Fruit fly (Drosophila melanogaster) whole organism, adult: ENCODE data around the gene Oat.

Source experiments
- CG11617 ChIP-seq: fragments of 200-800 bp; sonication (Bioruptor generic); optimal IDR thresholded peaks from 2 replicates; lab custom pipeline; 2017; ENCODE audit warnings: mild to moderate bottlenecking, missing biosample characterization, missing genetic modification reagents, missing genetic modification characterization
- CG12768 ChIP-seq: fragments of 200-800 bp; sonication (Bioruptor generic); optimal IDR thresholded peaks from 2 replicates; lab custom pipeline; 2017; ENCODE audit warnings: missing biosample characterization, missing genetic modification characterization, mild to moderate bottlenecking, moderate library complexity, missing genetic modification reagents
- CG14711 ChIP-seq: fragments of 200-800 bp; sonication (Bioruptor generic); optimal IDR thresholded peaks from 2 replicates; lab custom pipeline; 2018; ENCODE audit warnings: missing biosample characterization, mild to moderate bottlenecking, missing genetic modification characterization, moderate library complexity
- CG1620 ChIP-seq: fragments of 200-800 bp; sonication (Bioruptor generic); optimal IDR thresholded peaks from 2 replicates; lab custom pipeline; 2016; ENCODE audit warnings: missing biosample characterization, missing genetic modification characterization
- CG33017 ChIP-seq: fragments of 200-800 bp; sonication (Bioruptor generic); optimal IDR thresholded peaks from 2 replicates; lab custom pipeline; 2018; ENCODE audit warnings: missing biosample characterization, mild to moderate bottlenecking, missing genetic modification characterization, moderate library complexity
- CG5204 ChIP-seq: fragments of 200-800 bp; sonication (Bioruptor generic); optimal IDR thresholded peaks from 2 replicates; lab custom pipeline; 2016; ENCODE audit warnings: missing biosample characterization, missing genetic modification characterization
- CG7045 ChIP-seq: fragments of 200-800 bp; sonication (Bioruptor generic); optimal IDR thresholded peaks from 2 replicates; lab custom pipeline; 2017; ENCODE audit warnings: missing biosample characterization, mild to moderate bottlenecking, missing genetic modification characterization
- CG7101 ChIP-seq: fragments of 200-800 bp; sonication (Bioruptor generic); optimal IDR thresholded peaks from 2 replicates; lab custom pipeline; 2018; ENCODE audit warnings: missing biosample characterization, mild to moderate bottlenecking, missing genetic modification characterization, moderate library complexity
- Clk ChIP-seq: fragments of 200-800 bp; sonication (Bioruptor generic); optimal IDR thresholded peaks from 2 replicates; lab custom pipeline; 2017; ENCODE audit warnings: missing biosample characterization, missing genetic modification characterization
- Crg-1 ChIP-seq: fragments of 200-800 bp; sonication (Bioruptor generic); optimal IDR thresholded peaks from 2 replicates; lab custom pipeline; 2016; ENCODE audit warnings: missing biosample characterization, missing genetic modification characterization
- Hr96 ChIP-seq: fragments of 200-800 bp; sonication (Bioruptor generic); optimal IDR thresholded peaks from 2 replicates; lab custom pipeline; 2016; ENCODE audit warnings: missing biosample characterization, missing genetic modification characterization
- Mnt ChIP-seq: fragments of 200-800 bp; sonication (Bioruptor generic); optimal IDR thresholded peaks from 2 replicates; lab custom pipeline; 2016; ENCODE audit warnings: missing biosample characterization, mild to moderate bottlenecking, missing genetic modification characterization
- bab1 ChIP-seq: fragments of 200-800 bp; sonication (Bioruptor generic); optimal IDR thresholded peaks from 3 replicates; lab custom pipeline; 2019; ENCODE audit warnings: missing biosample characterization, mild to moderate bottlenecking, missing genetic modification characterization, moderate library complexity
- cic ChIP-seq: fragments of 200-800 bp; sonication (Bioruptor generic); optimal IDR thresholded peaks from 2 replicates; lab custom pipeline; 2017; ENCODE audit warnings: missing biosample characterization, mild to moderate bottlenecking, missing genetic modification characterization, moderate library complexity
- cnc ChIP-seq, 2 experiments: fragments of >200 bp; optimal IDR thresholded peaks; 2 replicates each; lab custom pipeline; 2017
- kay ChIP-seq: fragments of 200-800 bp; sonication (Bioruptor generic); peaks from one replicate; lab custom pipeline; 2016; ENCODE audit warnings: missing biosample characterization, missing genetic modification characterization, borderline replicate concordance
- ovo ChIP-seq: fragments of 200-800 bp; sonication (Bioruptor generic); optimal IDR thresholded peaks from 2 replicates; lab custom pipeline; 2016; ENCODE audit warnings: missing biosample characterization, missing genetic modification characterization
- pad ChIP-seq: fragments of 200-800 bp; sonication (Bioruptor generic); optimal IDR thresholded peaks from 3 replicates; lab custom pipeline; 2017; ENCODE audit warnings: missing biosample characterization, missing genetic modification characterization, mild to moderate bottlenecking, moderate library complexity, missing genetic modification reagents
- tj ChIP-seq: fragments of 200-800 bp; sonication (Bioruptor generic); optimal IDR thresholded peaks from 3 replicates; lab custom pipeline; 2017; ENCODE audit warnings: missing biosample characterization, mild to moderate bottlenecking, missing genetic modification characterization, moderate library complexity
- toe ChIP-seq: fragments of 200-800 bp; sonication (Bioruptor generic); optimal IDR thresholded peaks from 2 replicates; lab custom pipeline; 2016; ENCODE audit warnings: missing biosample characterization, missing genetic modification characterization

Gene Oat

dm6 chr3L:19663605-19664230 is 14.1 kb upstream of the Oat start, which contains the start of gene tey:
Gene tey, minus strand, starts transcription at chr3L:19664104.
- TF ChIP-seq kay (GFP tag; lab: Kevin White, UChicago) (no peak), pad (GFP tag; lab: Kevin White, UChicago) (no peak), CG11617 (GFP tag; lab: Kevin White, UChicago) (no peak), Clk (GFP tag; lab: Kevin White, UChicago) (no peak), bab1 (GFP tag; lab: Kevin White, UChicago) (no peak), CG33017 (tag; lab: Kevin White, UChicago) (no peak), Hr96 (GFP tag; lab: Kevin White, UChicago) (no peak), tj (no peak), cnc (optimal IDR thresholded peaks at IDR 0.05; lab: Kevin White, UChicago) (no peak), toe (GFP tag; lab: Kevin White, UChicago) (no peak), CG5204 (no peak), CG1620 (no peak), CG12768 (GFP tag; lab: Kevin White, UChicago) (no peak), CG7101 (no peak), CG7045 (GFP tag; lab: Kevin White, UChicago) (no peak), CG14711 (tag; lab: Kevin White, UChicago) (no peak), cic (GFP tag; lab: Kevin White, UChicago) (no peak)

DNA sequence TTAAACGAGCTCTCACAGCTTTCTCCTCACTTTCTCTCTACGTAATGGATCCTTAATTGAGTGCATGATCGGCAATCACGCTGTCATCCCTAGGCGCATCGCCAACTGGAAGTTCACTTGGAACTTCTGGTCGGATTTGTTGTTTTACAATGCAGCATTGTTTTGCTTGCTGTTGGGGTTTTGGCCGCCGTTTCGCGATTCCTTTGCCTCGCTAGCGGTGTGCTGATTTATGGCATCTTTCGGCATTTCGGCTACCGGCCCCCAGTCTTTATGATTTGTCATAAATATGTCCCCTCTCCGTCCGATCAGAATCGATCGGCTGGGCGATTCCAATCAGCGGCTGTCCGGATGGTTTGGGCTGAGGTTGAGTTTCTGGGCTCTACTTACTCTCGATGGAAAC is 13.2 kb upstream of the Oat start:
- no peak for TF ChIP-seq cic (GFP tag; lab: Kevin White, UChicago)
- TF ChIP-seq CG11617 (GFP tag; lab: Kevin White, UChicago) = no peak
- TF ChIP-seq pad (GFP tag; lab: Kevin White, UChicago) = no peak
- TF ChIP-seq cnc (optimal IDR thresholded peaks at IDR 0.05; lab: Kevin White, UChicago) = no peak
- no peak for TF ChIP-seq toe (GFP tag; lab: Kevin White, UChicago)
- TF ChIP-seq tj = no peak
- TF ChIP-seq CG1620 = no peak
- TF ChIP-seq CG33017 (tag; lab: Kevin White, UChicago) = no peak
- no peak for TF ChIP-seq CG5204
- no peak for TF ChIP-seq bab1 (GFP tag; lab: Kevin White, UChicago)
- TF ChIP-seq Clk (GFP tag; lab: Kevin White, UChicago) = no peak
- no peak for TF ChIP-seq CG12768 (GFP tag; lab: Kevin White, UChicago)
- no peak for TF ChIP-seq Mnt (GFP tag; lab: Kevin White, UChicago)
- no peak for TF ChIP-seq CG7101
- TF ChIP-seq kay (GFP tag; lab: Kevin White, UChicago) = no peak
- no peak for TF ChIP-seq Crg-1 (GFP tag; lab: Kevin White, UChicago)
- no peak for TF ChIP-seq CG7045 (GFP tag; lab: Kevin White, UChicago)

DNA sequence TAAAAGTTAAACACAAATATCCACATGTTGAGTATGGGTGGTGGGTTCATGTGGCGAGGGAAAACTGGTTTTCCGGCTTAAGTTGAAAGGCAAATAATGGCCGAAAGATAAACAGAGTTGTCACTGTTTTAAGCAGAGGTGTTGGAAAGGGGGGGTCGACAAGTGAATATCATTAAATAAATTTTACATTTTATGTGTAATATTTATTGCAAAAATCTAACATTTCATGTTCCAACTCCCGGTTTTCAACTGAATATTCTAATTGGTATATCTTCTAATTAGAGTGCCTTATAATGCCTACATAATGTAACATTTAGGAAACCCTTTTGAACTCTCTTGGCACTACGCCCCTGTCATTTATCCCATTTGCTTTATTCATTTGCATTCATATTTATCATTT is 6.3 kb upstream of the Oat start:
- no peak for TF ChIP-seq Crg-1 (GFP tag; lab: Kevin White, UChicago)
- TF ChIP-seq CG12768 (GFP tag; lab: Kevin White, UChicago) = no peak
- no peak for TF ChIP-seq Clk (GFP tag; lab: Kevin White, UChicago)
- TF ChIP-seq Hr96 (GFP tag; lab: Kevin White, UChicago) = no peak
- TF ChIP-seq toe (GFP tag; lab: Kevin White, UChicago) = no peak
- no peak for TF ChIP-seq Mnt (GFP tag; lab: Kevin White, UChicago)
- no peak for TF ChIP-seq CG5204

DNA sequence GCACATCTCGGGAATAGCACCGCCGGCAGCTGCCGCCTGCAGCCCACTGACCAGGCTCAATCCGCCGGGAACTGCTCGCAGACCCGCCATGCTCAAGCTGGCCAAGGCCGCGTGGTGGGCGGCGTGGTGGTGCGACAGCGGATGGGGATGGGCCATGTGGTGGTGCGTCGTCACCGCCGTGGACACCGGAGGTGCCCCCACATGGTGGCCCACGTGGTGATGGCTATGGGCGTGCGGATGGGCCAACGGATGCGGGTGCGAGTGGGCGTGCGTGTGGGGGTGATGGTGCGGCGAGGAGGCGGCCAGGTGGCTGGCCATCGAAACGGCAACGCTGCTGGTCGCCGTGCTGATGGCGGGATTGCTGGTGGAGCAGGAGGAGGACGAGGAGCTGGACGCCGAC is 3.8 kb upstream of the Oat start:
- no peak for TF ChIP-seq Clk (GFP tag; lab: Kevin White, UChicago)
- TF ChIP-seq CG33017 (tag; lab: Kevin White, UChicago) = no peak
- no peak for TF ChIP-seq bab1 (GFP tag; lab: Kevin White, UChicago)
- no peak for TF ChIP-seq CG1620
- TF ChIP-seq kay (GFP tag; lab: Kevin White, UChicago) = no peak

dm6 chr3L:19650588-19650987 is 937 bp upstream of the Oat start:
- TF ChIP-seq CG7045 (GFP tag; lab: Kevin White, UChicago) (peak; percentile 56), tj (no peak), CG11617 (GFP tag; lab: Kevin White, UChicago) (peak; percentile 18), pad (GFP tag; lab: Kevin White, UChicago) (no peak), Hr96 (GFP tag; lab: Kevin White, UChicago) (peak; percentile 35)

DNA sequence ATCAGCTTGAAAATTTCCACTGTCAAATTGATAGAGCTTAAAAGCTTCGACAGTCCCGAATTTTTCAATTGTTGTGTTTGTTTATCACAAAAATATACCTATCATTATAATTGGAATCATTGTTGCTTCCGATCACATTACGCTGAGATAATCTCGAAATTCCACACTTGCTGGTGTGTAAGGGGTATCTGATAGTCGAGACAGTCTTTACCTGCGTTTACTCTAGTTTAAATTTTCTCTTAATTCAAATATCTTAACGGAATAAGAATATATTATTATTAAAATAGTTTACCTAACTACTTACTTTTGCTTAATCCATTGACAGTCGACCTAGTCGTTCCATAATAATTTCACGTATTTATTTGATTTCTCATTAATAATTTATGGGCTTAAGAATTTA is 470 bp upstream of the Oat start:
- TF ChIP-seq CG14711 (tag; lab: Kevin White, UChicago) = no peak
- TF ChIP-seq CG7045 (GFP tag; lab: Kevin White, UChicago) = no peak

- no peak for TF ChIP-seq bab1 (GFP tag; lab: Kevin White, UChicago)
- no peak for TF ChIP-seq CG5204
- no peak for TF ChIP-seq toe (GFP tag; lab: Kevin White, UChicago)
- no peak for TF ChIP-seq cic (GFP tag; lab: Kevin White, UChicago)
- no peak for TF ChIP-seq CG12768 (GFP tag; lab: Kevin White, UChicago)
- no peak for TF ChIP-seq Mnt (GFP tag; lab: Kevin White, UChicago)
- no peak for TF ChIP-seq CG14711 (tag; lab: Kevin White, UChicago)
- TF ChIP-seq CG7045 (GFP tag; lab: Kevin White, UChicago) = no peak
- TF ChIP-seq Hr96 (GFP tag; lab: Kevin White, UChicago) = no peak
- TF ChIP-seq Crg-1 (GFP tag; lab: Kevin White, UChicago) = no peak
- TF ChIP-seq CG33017 (tag; lab: Kevin White, UChicago) = no peak
- no peak for TF ChIP-seq CG7101
- no peak for TF ChIP-seq ovo (GFP tag; lab: Kevin White, UChicago)
Measured at dm6 chr3L:19648648-19649047, 1.0 kb downstream of the Oat start.
